Fruit fly (Drosophila melanogaster) Kc167 (cell line): Measurements from ENCODE around the gene CG13921.

Experiments used
- Myc ChIP-seq: fragments of >200 bp; optimal IDR thresholded peaks from 2 replicates; lab custom pipeline; 2017; ENCODE audit warnings: missing external identifiers
- Sin3A ChIP-seq: fragments of >200 bp; optimal IDR thresholded peaks from 2 replicates; lab custom pipeline; 2018; ENCODE audit warnings: missing external identifiers
- h ChIP-seq: fragments of >200 bp; optimal IDR thresholded peaks from 3 replicates; lab custom pipeline; 2018; ENCODE audit warnings: missing external identifiers
- psq ChIP-seq: fragments of >200 bp; optimal IDR thresholded peaks from 2 replicates; lab custom pipeline; 2017; ENCODE audit warnings: missing external identifiers
- ttk ChIP-seq: sonication (Bioruptor generic); optimal IDR thresholded peaks from 2 replicates; lab custom pipeline; 2017; ENCODE audit warnings: missing external identifiers

DNA sequence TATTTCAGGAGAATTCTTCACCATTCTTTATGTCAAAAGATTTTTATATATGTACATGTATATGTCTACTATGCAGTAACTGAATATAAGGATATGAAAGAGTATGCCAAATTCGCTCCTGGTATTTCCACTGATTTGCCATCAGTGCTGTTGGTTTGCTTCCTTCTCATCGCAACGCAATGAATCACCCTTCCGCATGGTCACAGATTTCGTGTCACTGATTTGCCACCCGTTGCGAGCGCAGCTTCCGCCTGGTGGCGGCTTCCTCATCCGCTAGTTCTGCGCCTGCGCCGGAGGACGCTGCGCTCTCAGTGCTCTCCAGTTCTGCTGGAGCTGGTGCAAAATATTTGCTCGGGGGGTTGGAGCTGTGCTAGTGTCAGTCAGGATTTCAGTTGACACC is 1.5 kb downstream of the CG13921 start:
- TF ChIP-seq h (lab: Kevin White, UChicago) (no peak), ttk (no peak), psq (lab: Kevin White, UChicago) (no peak), Sin3A (lab: Kevin White, UChicago) (no peak), Myc (lab: Kevin White, UChicago) (no peak)
